Worm (Caenorhabditis elegans) whole organism, L2 larva: ENCODE results near the gene fbxa-15.

Experiments
- R02D3.7 ChIP-seq: fragments of 150-350 bp; optimal IDR thresholded peaks from 2 replicates; lab custom pipeline; 2014; ENCODE audit warnings: missing biosample characterization, missing genetic modification characterization
- ZK546.5 ChIP-seq: sonication (generic microtip); optimal IDR thresholded peaks from 2 replicates; lab custom pipeline; 2017; ENCODE audit warnings: missing biosample characterization, missing genetic modification characterization
- ama-1 ChIP-seq: fragments of 150-350 bp; optimal IDR thresholded peaks from 2 replicates; lab custom pipeline; 2018; ENCODE audit warnings: inconsistent platforms
- dmd-4 ChIP-seq: sonication (generic microtip); optimal IDR thresholded peaks from 2 replicates; lab custom pipeline; 2017; ENCODE audit warnings: missing biosample characterization, missing genetic modification characterization
- elt-1 ChIP-seq: fragments of 150-350 bp; optimal IDR thresholded peaks from 2 replicates; lab custom pipeline; 2014; ENCODE audit warnings: missing biosample characterization, missing genetic modification characterization
- elt-3 ChIP-seq: sonication (generic microtip); optimal IDR thresholded peaks from 2 replicates; lab custom pipeline; 2017; ENCODE audit warnings: missing biosample characterization, missing genetic modification characterization
- nhr-12 ChIP-seq: fragments of 150-350 bp; optimal IDR thresholded peaks from 2 replicates; lab custom pipeline; 2014; ENCODE audit warnings: missing biosample characterization, missing genetic modification characterization
- nhr-237 ChIP-seq: fragments of 150-350 bp; optimal IDR thresholded peaks from 2 replicates; lab custom pipeline; 2014; ENCODE audit warnings: missing biosample characterization, missing genetic modification characterization
- nhr-77 ChIP-seq: fragments of 150-350 bp; optimal IDR thresholded peaks from 2 replicates; lab custom pipeline; 2014; ENCODE audit warnings: missing biosample characterization, missing genetic modification characterization
- ztf-11 ChIP-seq: sonication (generic microtip); optimal IDR thresholded peaks from 2 replicates; lab custom pipeline; 2017; ENCODE audit warnings: missing biosample characterization, missing genetic modification characterization

ce11 chrIII:1307333-1307732 lies 14.1 kb downstream of the fbxa-15 start:
- TF ChIP-seq dmd-4 (tag; lab: Kevin White, UChicago), result no peak
- no peak for TF ChIP-seq R02D3.7
- TF ChIP-seq ama-1, result no peak
- TF ChIP-seq elt-3, result no peak
- TF ChIP-seq elt-1 (tag; lab: Kevin White, UChicago), result no peak
- TF ChIP-seq nhr-237 (tag; lab: Kevin White, UChicago), result no peak
- no peak for TF ChIP-seq nhr-77 (tag; lab: Kevin White, UChicago)
- no peak for TF ChIP-seq nhr-12
- TF ChIP-seq ZK546.5 (tag; lab: Kevin White, UChicago), result no peak
- no peak for TF ChIP-seq ztf-11 (tag; lab: Kevin White, UChicago)
